Worm (Caenorhabditis elegans): Measurements from ENCODE around the gene str-25.

Gene str-25

DNA sequence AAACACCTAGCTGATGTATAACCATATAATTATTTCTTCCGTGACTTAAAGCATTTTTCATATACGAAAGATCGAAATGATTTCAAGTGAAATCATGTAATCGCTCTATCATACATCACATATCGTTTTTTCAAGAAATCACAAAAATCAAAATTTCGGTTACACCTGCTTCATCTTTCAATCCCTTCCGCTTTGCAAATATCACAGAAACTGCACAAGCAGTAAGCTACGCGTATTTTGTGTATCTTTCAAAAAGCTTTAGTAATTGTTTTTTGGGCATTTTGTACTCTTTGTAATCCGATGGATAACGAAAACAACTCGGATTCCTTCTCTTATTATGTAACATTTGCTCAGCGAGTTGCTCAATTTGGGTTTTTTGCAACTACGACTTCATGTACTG lies at the start of gene str-25:
Gene str-25 (plus strand): TSS at position 301 of the 400 bp plus-strand sequence.
- no peak for TF ChIP-seq W03F9.2 (tag; optimal IDR thresholded peaks at IDR 0.05)
- no peak for TF ChIP-seq dao-5 (tag; optimal IDR thresholded peaks at IDR 0.05)
- TF ChIP-seq him-1 (tag; optimal IDR thresholded peaks at IDR 0.05) = no peak

DNA sequence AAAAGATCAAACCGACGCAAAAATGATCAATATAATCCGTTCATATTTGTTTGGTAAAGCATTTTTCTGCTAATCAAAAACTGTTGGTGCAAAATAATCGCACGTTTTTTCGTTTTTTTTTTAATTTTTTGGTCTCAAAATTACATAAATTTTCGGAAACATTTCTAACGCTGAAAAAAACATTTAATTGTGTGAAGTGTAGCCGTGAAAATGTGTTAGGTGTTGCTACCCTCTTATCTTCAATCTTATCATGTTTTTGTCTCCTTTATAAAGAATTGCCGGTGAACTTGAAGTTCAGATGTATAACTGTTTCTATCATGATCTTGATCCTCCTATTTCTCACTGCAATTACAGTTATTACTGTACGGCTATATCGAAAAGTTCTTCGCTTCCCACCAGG lies 46.5 kb upstream of the str-25 start, which contains the start of gene cyp-35D1:
Gene cyp-35D1 (plus strand): TSS at position 301 of the 400 bp plus-strand sequence.
- TF ChIP-seq W03F9.2 (tag; optimal IDR thresholded peaks at IDR 0.05) (no peak), him-1 (tag; optimal IDR thresholded peaks at IDR 0.05) (no peak), dao-5 (tag; optimal IDR thresholded peaks at IDR 0.05) (no peak)

DNA sequence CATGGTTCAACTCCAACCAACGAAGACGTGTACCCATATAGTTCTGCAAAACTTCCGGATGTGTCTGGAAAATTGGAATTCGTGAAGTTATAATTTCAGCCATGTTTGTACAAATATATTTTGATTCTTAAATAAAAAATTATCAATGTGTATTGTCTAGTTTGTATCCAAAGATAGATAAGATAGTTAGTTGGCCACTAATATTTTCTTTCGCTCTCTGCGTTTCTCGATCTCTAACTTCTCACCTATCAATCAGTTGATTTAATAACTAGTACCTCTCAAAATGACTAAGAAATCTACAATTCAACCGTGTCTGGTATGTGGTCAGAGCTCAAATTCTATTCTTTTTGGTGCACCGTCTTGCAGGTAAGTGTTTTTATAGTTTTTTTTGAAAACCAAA lies 44.3 kb upstream of the str-25 start, which contains the start of gene nhr-176:
Gene nhr-176 (plus strand): TSS at position 159 of the 400 bp plus-strand sequence.
- no peak for TF ChIP-seq him-1 (tag; optimal IDR thresholded peaks at IDR 0.05)
- TF ChIP-seq W03F9.2 (tag; optimal IDR thresholded peaks at IDR 0.05) = no peak
- TF ChIP-seq dao-5 (tag; optimal IDR thresholded peaks at IDR 0.05) = no peak

DNA sequence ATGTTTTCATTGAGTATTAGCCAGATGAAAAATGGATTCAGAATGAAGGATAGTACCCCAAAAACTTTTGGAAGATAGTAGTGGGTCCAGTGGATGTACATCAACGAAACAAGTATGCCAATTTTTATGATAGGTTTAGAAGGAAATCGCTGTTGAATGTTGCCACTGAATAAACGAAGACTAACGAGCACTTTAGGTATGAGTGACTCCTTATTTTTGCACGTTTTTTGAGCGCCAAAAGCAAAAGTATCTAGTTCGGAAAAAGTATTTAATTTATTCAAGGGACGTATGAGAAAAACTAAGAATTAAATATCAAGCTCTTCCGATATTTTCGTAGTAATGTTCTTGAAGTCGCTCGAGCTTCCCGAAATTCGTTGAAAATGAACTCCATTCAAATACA lies 41.6 kb upstream of the str-25 start, which contains the start of gene srj-10:
Gene srj-10 (minus strand): TSS at position 101 of the 400 bp plus-strand sequence.
- no peak for TF ChIP-seq dao-5 (tag; optimal IDR thresholded peaks at IDR 0.05)
- TF ChIP-seq him-1 (tag; optimal IDR thresholded peaks at IDR 0.05) = no peak
- TF ChIP-seq W03F9.2 (tag; optimal IDR thresholded peaks at IDR 0.05) = no peak

DNA sequence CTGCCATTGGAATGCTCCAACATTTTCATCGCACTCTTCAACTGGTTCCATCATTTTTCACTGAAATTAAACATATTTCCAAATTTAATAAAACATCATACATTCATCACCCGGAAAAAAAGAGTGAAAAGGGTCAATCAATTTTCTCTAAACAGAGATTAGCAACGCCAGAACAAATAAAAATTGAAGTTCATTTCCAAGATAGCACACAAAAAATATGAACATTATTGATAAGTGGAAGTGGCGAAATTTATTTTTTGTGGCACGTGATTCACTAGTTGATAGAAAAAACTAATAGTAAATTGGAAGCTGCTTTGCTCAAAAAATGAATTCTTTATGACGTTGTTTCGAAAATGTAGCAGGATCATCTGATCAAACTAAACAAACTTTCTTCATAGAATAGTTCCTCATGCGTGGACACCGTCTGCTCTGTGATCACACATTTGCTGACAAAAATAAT lies 40.2 kb upstream of the str-25 start, which contains the start of the genes F14H3.12 and srj-29:
Gene F14H3.12 (minus strand): TSS at position 74 of the 460 bp plus-strand sequence.
Gene srj-29 (plus strand): TSS at position 410 of the 460 bp plus-strand sequence.
- no peak for TF ChIP-seq W03F9.2 (tag; optimal IDR thresholded peaks at IDR 0.05)
- TF ChIP-seq him-1 (tag; optimal IDR thresholded peaks at IDR 0.05) = no peak
- no peak for TF ChIP-seq dao-5 (tag; optimal IDR thresholded peaks at IDR 0.05)

DNA sequence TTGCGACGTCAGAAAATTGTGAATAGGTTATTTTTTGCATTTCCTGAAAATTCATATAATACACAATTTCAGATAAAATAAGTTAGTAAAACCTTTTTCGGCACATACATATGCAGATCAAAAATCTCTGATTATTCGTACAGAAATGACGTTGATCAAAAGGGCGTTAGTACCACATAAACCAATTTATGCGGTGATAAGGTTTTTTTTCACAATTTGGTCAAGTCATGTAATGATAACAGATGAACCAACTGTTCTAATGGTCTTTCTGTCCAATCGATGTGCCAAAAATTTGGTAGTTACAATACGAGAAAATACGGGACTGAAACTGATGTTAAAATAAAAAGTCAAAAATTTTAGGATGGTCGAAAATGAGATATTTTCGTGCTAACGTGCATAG lies 35.4 kb upstream of the str-25 start:
- no peak for TF ChIP-seq W03F9.2 (tag; optimal IDR thresholded peaks at IDR 0.05)
- TF ChIP-seq dao-5 (tag; optimal IDR thresholded peaks at IDR 0.05) = no peak
- TF ChIP-seq him-1 (tag; optimal IDR thresholded peaks at IDR 0.05) = no peak

DNA sequence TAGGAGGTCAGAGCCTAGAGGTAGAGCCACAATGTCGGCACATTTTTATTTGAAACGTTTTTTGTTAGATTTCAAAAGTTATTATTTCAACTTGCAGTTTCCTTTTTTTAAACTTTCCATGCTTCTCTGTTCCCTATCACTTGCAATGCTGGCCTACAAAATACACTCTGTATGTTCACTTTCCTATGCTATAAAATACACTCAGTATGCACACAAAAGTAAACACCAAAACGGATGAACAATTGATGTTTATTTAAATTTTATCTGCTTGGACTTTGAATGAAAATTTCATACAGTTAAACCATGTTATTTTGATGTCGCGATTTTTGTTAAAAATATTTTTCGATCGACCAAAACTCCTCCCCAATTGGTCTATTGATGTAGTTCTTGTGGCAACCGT lies 34.8 kb upstream of the str-25 start:
- TF ChIP-seq dao-5 (tag; optimal IDR thresholded peaks at IDR 0.05) (no peak), him-1 (tag; optimal IDR thresholded peaks at IDR 0.05) (no peak), W03F9.2 (tag; optimal IDR thresholded peaks at IDR 0.05) (no peak)

DNA sequence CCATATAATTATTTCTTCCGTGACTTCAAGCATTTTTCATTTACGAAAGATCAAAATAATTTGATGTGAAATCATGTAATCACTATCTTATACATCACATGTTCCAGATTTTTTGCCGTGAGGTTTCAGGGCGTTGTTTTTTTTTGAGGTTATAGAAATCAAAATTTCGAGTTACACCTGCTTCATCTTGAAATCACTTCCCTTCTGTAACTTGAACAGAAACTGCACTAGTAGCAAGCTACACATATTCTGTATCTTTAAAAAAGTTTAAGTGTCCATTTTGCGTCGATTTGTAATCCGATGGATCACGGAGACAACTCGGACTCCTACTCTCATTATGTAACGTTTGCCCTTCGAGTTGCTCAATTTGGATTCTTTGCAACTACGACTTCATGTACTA lies 24.8 kb upstream of the str-25 start, which contains the start of gene F22B8.3:
Gene F22B8.3 (plus strand): TSS at position 301 of the 400 bp plus-strand sequence.
- TF ChIP-seq dao-5 (tag; optimal IDR thresholded peaks at IDR 0.05) (no peak), W03F9.2 (tag; optimal IDR thresholded peaks at IDR 0.05) (no peak), him-1 (tag; optimal IDR thresholded peaks at IDR 0.05) (no peak)

DNA sequence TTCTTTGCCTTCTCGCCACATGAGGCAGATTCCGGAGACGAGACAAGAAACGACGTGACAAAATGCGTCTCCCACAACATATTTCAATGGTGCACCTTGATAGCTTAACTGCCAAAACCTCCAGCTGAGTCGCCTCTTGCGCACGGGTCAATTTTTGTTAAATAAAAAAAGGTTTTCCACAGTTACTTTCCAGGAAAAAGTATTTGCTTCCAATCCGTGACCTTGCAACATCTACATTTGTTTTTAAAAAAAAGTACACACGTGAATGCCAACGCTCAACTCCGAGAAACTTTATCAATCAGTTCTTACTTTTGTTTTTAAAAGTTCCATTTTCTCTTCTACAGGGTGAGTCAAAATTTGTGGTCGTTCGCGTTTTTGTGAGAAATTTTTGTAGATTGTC lies 21.2 kb upstream of the str-25 start, which contains the start of gene F22B8.7:
Gene F22B8.7 (plus strand): TSS at position 301 of the 400 bp plus-strand sequence.
- TF ChIP-seq W03F9.2 (tag; optimal IDR thresholded peaks at IDR 0.05) = no peak
- TF ChIP-seq him-1 (tag; optimal IDR thresholded peaks at IDR 0.05) = no peak
- TF ChIP-seq dao-5 (tag; optimal IDR thresholded peaks at IDR 0.05) = no peak

DNA sequence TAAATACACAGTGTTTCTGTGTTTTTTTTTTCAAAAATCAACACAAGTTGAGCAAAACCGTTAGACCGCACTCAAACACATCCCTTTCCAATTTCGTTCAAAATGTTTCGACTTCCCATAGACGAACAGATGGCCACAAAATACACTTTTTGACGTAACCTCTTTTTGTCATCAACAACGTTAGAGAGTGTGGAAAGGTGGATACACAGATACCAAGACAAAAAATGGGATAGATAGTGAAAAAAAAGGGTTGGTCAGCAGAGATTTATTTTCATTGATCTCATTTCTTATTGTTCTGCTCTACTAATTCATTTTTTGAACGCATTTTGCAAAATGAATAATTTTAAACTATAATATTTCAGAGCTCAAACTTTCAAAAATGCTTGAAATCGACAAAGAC lies 20.6 kb upstream of the str-25 start:
- TF ChIP-seq dao-5 (tag; optimal IDR thresholded peaks at IDR 0.05) (no peak), W03F9.2 (tag; optimal IDR thresholded peaks at IDR 0.05) (no peak), him-1 (tag; optimal IDR thresholded peaks at IDR 0.05) (no peak)

DNA sequence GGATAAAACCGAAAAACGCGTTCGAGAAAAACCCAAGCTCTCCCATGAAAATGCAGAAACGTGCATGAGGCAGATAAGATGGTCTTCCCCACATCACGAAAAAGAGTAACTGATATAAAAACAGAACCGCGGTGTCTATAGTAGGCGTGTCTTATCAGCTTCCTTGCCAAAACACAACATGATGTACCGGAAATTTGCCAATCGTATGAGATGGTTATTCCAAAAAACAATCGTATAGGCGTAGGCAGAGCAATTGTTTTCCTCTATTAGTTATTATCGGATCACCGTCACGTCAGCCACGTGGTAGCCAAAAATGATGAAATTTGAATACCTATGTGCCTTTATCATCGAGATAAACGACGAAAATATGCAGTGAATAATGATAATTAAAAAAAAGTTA lies 16.0 kb upstream of the str-25 start, which contains the start of gene str-7:
Gene str-7 (minus strand): TSS at position 101 of the 400 bp plus-strand sequence.
- no peak for TF ChIP-seq W03F9.2 (tag; optimal IDR thresholded peaks at IDR 0.05)
- TF ChIP-seq dao-5 (tag; optimal IDR thresholded peaks at IDR 0.05) = no peak
- no peak for TF ChIP-seq him-1 (tag; optimal IDR thresholded peaks at IDR 0.05)

DNA sequence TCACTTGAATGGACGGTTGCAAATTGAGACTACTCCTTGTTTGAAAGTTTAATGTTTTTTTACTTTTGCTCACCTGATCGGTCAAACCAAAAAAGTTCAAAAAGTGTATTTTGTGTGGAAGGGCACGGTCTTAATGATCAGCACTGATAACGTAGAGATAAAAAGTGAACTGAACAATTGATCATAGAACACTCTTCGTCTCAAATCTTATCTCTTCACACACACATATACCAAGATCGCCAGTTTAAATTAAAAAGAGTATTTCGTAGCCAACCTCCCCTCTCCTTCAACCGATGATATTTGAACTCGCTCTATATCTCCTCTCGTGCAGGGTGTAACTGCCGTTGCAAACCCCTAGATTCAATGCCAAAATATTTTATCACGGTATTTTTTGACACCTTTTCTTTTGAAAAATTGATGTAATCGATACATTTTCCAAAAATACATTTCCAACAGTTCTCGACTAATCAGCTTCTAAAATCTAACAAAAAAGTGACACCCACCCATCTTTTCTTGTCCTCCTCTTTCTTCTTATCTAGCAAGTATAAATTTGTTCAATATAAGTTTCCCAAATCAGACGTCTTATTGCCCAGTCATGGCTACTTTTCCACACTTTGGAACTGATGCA lies 15.3 kb upstream of the str-25 start, which contains the start of gene cth-1:
Gene cth-1 (plus strand): TSS at position 578 of the 628 bp plus-strand sequence.
- no peak for TF ChIP-seq him-1 (tag; optimal IDR thresholded peaks at IDR 0.05)
- no peak for TF ChIP-seq dao-5 (tag; optimal IDR thresholded peaks at IDR 0.05)
- no peak for TF ChIP-seq W03F9.2 (tag; optimal IDR thresholded peaks at IDR 0.05)

DNA sequence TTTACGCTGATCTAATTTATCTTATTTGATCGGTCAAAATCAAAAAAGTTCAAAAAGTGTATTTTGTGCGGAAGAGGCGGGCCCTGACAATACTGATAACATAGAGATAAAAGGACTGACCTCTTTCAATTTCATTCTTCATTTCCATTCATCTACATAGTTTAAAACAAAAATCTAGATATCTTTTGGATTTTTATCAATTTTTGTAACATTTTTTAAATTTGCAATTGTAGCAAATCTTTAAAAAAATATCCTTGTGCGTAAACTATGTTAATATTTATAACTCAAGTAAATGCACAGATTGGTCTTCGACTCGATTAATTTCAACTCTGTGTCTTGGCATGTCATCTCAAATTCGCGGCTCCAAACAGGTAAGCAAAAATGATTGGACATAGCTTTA lies 11.9 kb upstream of the str-25 start, which contains the start of gene argk-1:
Gene argk-1 (plus strand): TSS at position 301 of the 400 bp plus-strand sequence.
- TF ChIP-seq him-1 (tag; optimal IDR thresholded peaks at IDR 0.05) (no peak), W03F9.2 (tag; optimal IDR thresholded peaks at IDR 0.05) (no peak), dao-5 (tag; optimal IDR thresholded peaks at IDR 0.05) (no peak)

DNA sequence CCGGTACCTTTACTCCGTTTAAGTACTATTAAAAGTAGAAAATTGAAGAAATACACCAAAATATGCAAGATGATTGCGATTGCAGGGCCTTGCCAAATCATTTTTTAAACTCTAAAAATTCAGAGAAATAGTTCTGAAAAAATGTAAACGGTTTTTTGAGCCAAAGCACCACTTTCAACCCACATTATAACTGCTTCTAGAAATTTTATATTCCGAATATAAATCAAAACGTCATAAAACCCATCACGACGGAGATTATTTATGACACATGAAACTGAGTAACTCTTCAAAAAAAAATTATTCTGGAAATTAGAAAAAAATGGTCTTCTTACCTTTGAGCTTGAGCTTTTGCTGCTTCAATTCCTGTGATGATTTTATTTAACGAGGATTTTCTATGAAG lies 1.2 kb upstream of the str-25 start, which contains the start of gene srxa-16:
Gene srxa-16 (minus strand): TSS at position 101 of the 400 bp plus-strand sequence.
- no peak for TF ChIP-seq dao-5 (tag; optimal IDR thresholded peaks at IDR 0.05)
- no peak for TF ChIP-seq him-1 (tag; optimal IDR thresholded peaks at IDR 0.05)
- no peak for TF ChIP-seq W03F9.2 (tag; optimal IDR thresholded peaks at IDR 0.05)

All from whole organism, L4/young adult.